Fruit fly (Drosophila melanogaster) S2 (cell line): ENCODE data around the gene CG2691.

ENCODE experiments used
- CG8478 ChIP-seq: fragments of >200 bp; optimal IDR thresholded peaks from 2 replicates; lab custom pipeline; 2018
- CTCF ChIP-seq, 2 experiments: fragments of >200 bp; optimal IDR thresholded peaks; 2 replicates each; lab custom pipeline; 2018

DNA sequence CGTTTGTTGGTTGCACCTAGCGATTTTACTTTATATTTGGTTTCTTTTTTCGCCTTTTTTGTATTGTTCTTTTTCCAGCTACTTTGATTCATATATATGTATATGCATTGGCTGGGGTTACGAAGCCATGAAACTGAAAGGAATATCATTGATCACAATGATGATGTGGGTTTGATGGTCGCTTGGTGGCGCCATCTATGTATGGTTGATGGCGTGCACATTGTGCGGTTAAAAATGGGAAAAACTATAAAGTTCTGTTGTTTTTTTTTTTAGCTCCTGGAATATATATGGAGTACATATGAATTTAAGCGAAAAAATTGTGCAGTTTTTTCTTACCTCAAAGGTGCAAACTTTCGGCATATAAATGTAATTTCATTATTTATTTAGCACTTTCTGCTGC lies 37.3 kb downstream of the CG2691 start:
- TF ChIP-seq CG8478: no peak
- TF ChIP-seq CTCF (optimal IDR thresholded peaks at IDR 0.05; lab: Kevin White, UChicago): peak; percentile 42 to 71
